Worm (Caenorhabditis elegans): ENCODE data around the gene kmo-1.

Gene kmo-1

ce11 chrV:12088773-12089172, 18.5 kb upstream of the kmo-1 start, which contains the start of gene R07B7.12:
R07B7.12 (plus strand) TSS chrV:12089073.
- TF ChIP-seq aly-2 (tag; optimal IDR thresholded peaks at IDR 0.05) (no peak), dmd-4 (tag; optimal IDR thresholded peaks at IDR 0.05) (no peak), nhr-237 (tag; optimal IDR thresholded peaks at IDR 0.05) (no peak)

- TF ChIP-seq nhr-77 (tag; optimal IDR thresholded peaks at IDR 0.05) = no peak
- no peak for TF ChIP-seq sem-4 (tag; optimal IDR thresholded peaks at IDR 0.05)
- no peak for TF ChIP-seq egl-27 (tag; optimal IDR thresholded peaks at IDR 0.05)
- no peak for TF ChIP-seq skn-1 (tag; optimal IDR thresholded peaks at IDR 0.05)
- no peak for TF ChIP-seq mab-5 (tag; optimal IDR thresholded peaks at IDR 0.05)
Observed at ce11 chrV:12086934-12087333, 16.6 kb upstream of the kmo-1 start, which contains the start of gene gana-1. gana-1 (plus strand) TSS chrV:12087234.

ce11 chrV:12085867-12086634, 15.7 kb upstream of the kmo-1 start:
- TF ChIP-seq nhr-11 (tag; optimal IDR thresholded peaks at IDR 0.05) (no peak), fos-1 (tag; optimal IDR thresholded peaks at IDR 0.05) (peak; percentile 16), dmd-4 (tag; optimal IDR thresholded peaks at IDR 0.05) (no peak)

- TF ChIP-seq lin-13 (GFP tag; optimal IDR thresholded peaks at IDR 0.05) (no peak), elt-3 (tag; optimal IDR thresholded peaks at IDR 0.05) (no peak), sma-9 (GFP tag; optimal IDR thresholded peaks at IDR 0.05) (no peak), sma-9 (tag; optimal IDR thresholded peaks at IDR 0.05) (no peak), fos-1 (tag; optimal IDR thresholded peaks at IDR 0.05) (no peak), nhr-11 (tag; optimal IDR thresholded peaks at IDR 0.05) (no peak), nhr-23 (tag; optimal IDR thresholded peaks at IDR 0.05) (no peak), unc-55 (GFP tag; optimal IDR thresholded peaks at IDR 0.05) (no peak), lin-39 (tag; optimal IDR thresholded peaks at IDR 0.05) (no peak), ceh-16 (tag; optimal IDR thresholded peaks at IDR 0.05) (no peak), F13H6.1 (tag; optimal IDR thresholded peaks at IDR 0.05) (no peak), nhr-237 (tag; optimal IDR thresholded peaks at IDR 0.05) (no peak), Y55F3AM.14 (GFP tag; optimal IDR thresholded peaks at IDR 0.05) (no peak), nhr-25 (tag; optimal IDR thresholded peaks at IDR 0.05) (no peak), elt-1 (tag; optimal IDR thresholded peaks at IDR 0.05) (no peak), skn-1 (tag; optimal IDR thresholded peaks at IDR 0.05) (no peak), nhr-129 (tag; optimal IDR thresholded peaks at IDR 0.05) (no peak), mab-5 (tag; optimal IDR thresholded peaks at IDR 0.05) (no peak), lsy-2 (tag; optimal IDR thresholded peaks at IDR 0.05) (no peak), ama-1 (optimal IDR thresholded peaks at IDR 0.05) (no peak), sma-3 (GFP tag; optimal IDR thresholded peaks at IDR 0.05) (no peak)
Observed at ce11 chrV:12084216-12084615, 13.9 kb upstream of the kmo-1 start, which contains the start of gene R07B7.8. R07B7.8 (minus strand) TSS chrV:12084316.

- TF ChIP-seq crh-2 (tag; optimal IDR thresholded peaks at IDR 0.05) (peak; percentile 12), lin-11 (tag; optimal IDR thresholded peaks at IDR 0.05) (no peak), sma-9 (GFP tag; optimal IDR thresholded peaks at IDR 0.05) (peak; percentile 0), sma-9 (tag; optimal IDR thresholded peaks at IDR 0.05) (no peak)
Observed at ce11 chrV:12082932-12083331, 12.6 kb upstream of the kmo-1 start, which contains the start of gene R07B7.10. R07B7.10 (plus strand) TSS chrV:12083216.

- TF ChIP-seq mab-5 (tag; optimal IDR thresholded peaks at IDR 0.05) = no peak
- no peak for TF ChIP-seq alr-1 (tag; optimal IDR thresholded peaks at IDR 0.05)
- TF ChIP-seq elt-3 (tag; optimal IDR thresholded peaks at IDR 0.05) = no peak
- no peak for TF ChIP-seq nhr-11 (tag; optimal IDR thresholded peaks at IDR 0.05)
- no peak for TF ChIP-seq sma-9 (GFP tag; optimal IDR thresholded peaks at IDR 0.05)
- TF ChIP-seq sma-9 (tag; optimal IDR thresholded peaks at IDR 0.05) = no peak
- no peak for TF ChIP-seq sem-4 (tag; optimal IDR thresholded peaks at IDR 0.05)
- no peak for TF ChIP-seq zag-1 (tag; optimal IDR thresholded peaks at IDR 0.05)
- no peak for TF ChIP-seq ztf-4 (tag; optimal IDR thresholded peaks at IDR 0.05)
- TF ChIP-seq lin-39 (tag; optimal IDR thresholded peaks at IDR 0.05) = no peak
- no peak for TF ChIP-seq egl-27 (tag; optimal IDR thresholded peaks at IDR 0.05)
- no peak for TF ChIP-seq blmp-1 (tag; optimal IDR thresholded peaks at IDR 0.05; ENCODE audit: insufficient read depth)
- no peak for TF ChIP-seq nhr-10 (tag; optimal IDR thresholded peaks at IDR 0.05)
- no peak for TF ChIP-seq sma-3 (GFP tag; optimal IDR thresholded peaks at IDR 0.05)
- no peak for TF ChIP-seq unc-55 (GFP tag; optimal IDR thresholded peaks at IDR 0.05)
- no peak for TF ChIP-seq ztf-11 (tag; optimal IDR thresholded peaks at IDR 0.05)
- no peak for TF ChIP-seq fos-1 (tag; optimal IDR thresholded peaks at IDR 0.05)
- TF ChIP-seq lin-11 (tag; optimal IDR thresholded peaks at IDR 0.05) = no peak
- no peak for TF ChIP-seq elt-1 (tag; optimal IDR thresholded peaks at IDR 0.05)
- no peak for TF ChIP-seq ztf-1 (GFP tag; conservative IDR thresholded peaks at IDR 0.05)
- TF ChIP-seq unc-62 (GFP tag; optimal IDR thresholded peaks at IDR 0.05) = no peak
Observed at ce11 chrV:12080274-12080673, 10.0 kb upstream of the kmo-1 start, which contains the start of gene R07B7.9. R07B7.9 (minus strand) TSS chrV:12080374.
